Fruit fly (Drosophila melanogaster) whole organism, prepupa: ENCODE data around the gene Nmd3.

Experiments
- CG11762 ChIP-seq: fragments of 200-800 bp; sonication (Bioruptor generic); optimal IDR thresholded peaks from 3 replicates; lab custom pipeline; 2016; ENCODE audit warnings: missing biosample characterization, missing genetic modification characterization; ENCODE audit not compliant: insufficient read depth
- CG16779 ChIP-seq: fragments of 200-800 bp; sonication (Bioruptor generic); optimal IDR thresholded peaks from 3 replicates; lab custom pipeline; 2017; ENCODE audit warnings: missing biosample characterization, mild to moderate bottlenecking, missing genetic modification characterization
- CG32006 ChIP-seq: fragments of 200-800 bp; sonication (Bioruptor generic); optimal IDR thresholded peaks from 3 replicates; lab custom pipeline; 2017; ENCODE audit warnings: missing biosample characterization, mild to moderate bottlenecking, missing genetic modification characterization
- CG6854 ChIP-seq: fragments of 200-800 bp; sonication (Bioruptor generic); optimal IDR thresholded peaks from 2 replicates; lab custom pipeline; 2017; ENCODE audit warnings: missing biosample characterization, mild to moderate bottlenecking, missing genetic modification characterization
- Eip78C ChIP-seq: fragments of 200-800 bp; sonication (Bioruptor generic); peaks from one replicate; lab custom pipeline; 2016; ENCODE audit warnings: missing biosample characterization, missing genetic modification characterization
- Hr38 ChIP-seq: sonication (Bioruptor generic); optimal IDR thresholded peaks from 2 replicates; lab custom pipeline; 2016; ENCODE audit warnings: missing biosample characterization, missing genetic modification characterization
- Hr39 ChIP-seq: fragments of 200-800 bp; sonication (Bioruptor generic); optimal IDR thresholded peaks from 2 replicates; lab custom pipeline; 2016; ENCODE audit warnings: missing biosample characterization, missing genetic modification characterization
- Lpt ChIP-seq: fragments of 200-800 bp; sonication (Bioruptor generic); optimal IDR thresholded peaks from 3 replicates; lab custom pipeline; 2016; ENCODE audit warnings: missing biosample characterization, missing genetic modification characterization
- esn ChIP-seq: fragments of 200-800 bp; sonication (Bioruptor generic); optimal IDR thresholded peaks from 2 replicates; lab custom pipeline; 2016; ENCODE audit warnings: missing biosample characterization, mild to moderate bottlenecking, missing genetic modification characterization, moderate library complexity
- lz ChIP-seq: fragments of 200-800 bp; sonication (Bioruptor generic); optimal IDR thresholded peaks from 3 replicates; lab custom pipeline; 2016; ENCODE audit warnings: missing biosample characterization, missing genetic modification characterization
- ss ChIP-seq, 2 experiments: fragments of 200-800 bp; sonication (Bioruptor generic); optimal IDR thresholded peaks; 2 replicates in 1 of 2; 3 replicates in 1 of 2; lab custom pipeline; 2017 to 2018; ENCODE audit warnings: mild to moderate bottlenecking in 2 of 2, missing biosample characterization in 2 of 2, missing genetic modification characterization in 2 of 2, moderate library complexity in 1 of 2

dm6 chrX:2139610-2140009 lies 44.9 kb downstream of the Nmd3 start:
- no peak for TF ChIP-seq lz
- no peak for TF ChIP-seq CG11762
- no peak for TF ChIP-seq esn (GFP tag; lab: Kevin White, UChicago)
- no peak for TF ChIP-seq CG16779 (tag; lab: Kevin White, UChicago)
- TF ChIP-seq ss (GFP tag; optimal IDR thresholded peaks at IDR 0.05; lab: Kevin White, UChicago) = no peak
- TF ChIP-seq Lpt (GFP tag; lab: Kevin White, UChicago) = no peak
- no peak for TF ChIP-seq Eip78C (GFP tag; lab: Kevin White, UChicago)
- no peak for TF ChIP-seq CG32006 (GFP tag; lab: Kevin White, UChicago)
- TF ChIP-seq CG6854 (GFP tag; lab: Kevin White, UChicago) = no peak
- no peak for TF ChIP-seq Hr38 (GFP tag; lab: Kevin White, UChicago)
- TF ChIP-seq Hr39 (GFP tag; lab: Kevin White, UChicago) = no peak
